Worm (Caenorhabditis elegans) whole organism, L2 larva: Measurements from ENCODE around the gene shn-1.

ENCODE experiments used
- F13H6.1 ChIP-seq: sonication (generic microtip); optimal IDR thresholded peaks from 2 replicates; lab custom pipeline; 2016; ENCODE audit warnings: missing genetic modification characterization, missing compliant biosample characterization
- aly-2 ChIP-seq: fragments of 150-350 bp; optimal IDR thresholded peaks from 2 replicates; lab custom pipeline; 2014; ENCODE audit warnings: missing biosample characterization, missing genetic modification characterization
- ama-1 ChIP-seq: fragments of 150-350 bp; optimal IDR thresholded peaks from 2 replicates; lab custom pipeline; 2018; ENCODE audit warnings: inconsistent platforms
- ceh-82 ChIP-seq: fragments of 150-350 bp; optimal IDR thresholded peaks from 2 replicates; lab custom pipeline; 2014; ENCODE audit warnings: missing biosample characterization, missing genetic modification characterization
- fos-1 ChIP-seq: fragments of 150-350 bp; optimal IDR thresholded peaks from 2 replicates; lab custom pipeline; 2014; ENCODE audit warnings: missing biosample characterization, missing genetic modification characterization
- mdl-1 ChIP-seq, 2 experiments: fragments of 150-350 bp in 1 of 2; sonication (generic microtip) in 1 of 2; optimal IDR thresholded peaks; 2 replicates each; lab custom pipeline; 2017; ENCODE audit warnings: missing biosample characterization in 2 of 2, missing genetic modification characterization in 2 of 2
- nhr-77 ChIP-seq: fragments of 150-350 bp; optimal IDR thresholded peaks from 2 replicates; lab custom pipeline; 2014; ENCODE audit warnings: missing biosample characterization, missing genetic modification characterization
- skn-1 ChIP-seq: sonication (generic microtip); optimal IDR thresholded peaks from 2 replicates; lab custom pipeline; 2017; ENCODE audit warnings: missing biosample characterization, missing genetic modification characterization
- snpc-4 ChIP-seq: fragments of 150-350 bp; optimal IDR thresholded peaks from 2 replicates; lab custom pipeline; 2014; ENCODE audit warnings: missing biosample characterization, missing genetic modification characterization
- unc-62 ChIP-seq: fragments of 150-350 bp; optimal IDR thresholded peaks from 2 replicates; lab custom pipeline; 2014; ENCODE audit warnings: missing biosample characterization, missing genetic modification reagents, missing genetic modification characterization
- zag-1 ChIP-seq: fragments of 150-350 bp; optimal IDR thresholded peaks from 2 replicates; lab custom pipeline; 2014; ENCODE audit warnings: missing biosample characterization, missing genetic modification characterization
- ztf-11 ChIP-seq: sonication (generic microtip); optimal IDR thresholded peaks from 2 replicates; lab custom pipeline; 2017; ENCODE audit warnings: missing biosample characterization, missing genetic modification characterization

ce11 chrII:11349892-11350291, 40.9 kb downstream of the shn-1 start, which contains the start of gene dph-5:
- TF ChIP-seq unc-62 (GFP tag; lab: Kevin White, UChicago) (no peak), snpc-4 (tag; lab: Kevin White, UChicago) (no peak), ztf-11 (tag; lab: Kevin White, UChicago) (no peak), skn-1 (tag; lab: Kevin White, UChicago) (no peak), fos-1 (tag; lab: Kevin White, UChicago) (no peak), aly-2 (tag; lab: Kevin White, UChicago) (no peak), zag-1 (tag; lab: Kevin White, UChicago) (no peak), mdl-1 (tag; optimal IDR thresholded peaks at IDR 0.05; lab: Kevin White, UChicago) (no peak), ceh-82 (tag; lab: Kevin White, UChicago) (no peak), nhr-77 (tag; lab: Kevin White, UChicago) (no peak), ama-1 (no peak), F13H6.1 (no peak)
